Worm (Caenorhabditis elegans) whole organism, L4/young adult: Measurements from ENCODE around the gene F23H11.7.

Experiments used
- W03F9.2 ChIP-seq: fragments of 150-350 bp; optimal IDR thresholded peaks from 2 replicates; lab custom pipeline; 2014; ENCODE audit warnings: missing biosample characterization, missing genetic modification characterization
- dao-5 ChIP-seq: sonication (generic microtip); optimal IDR thresholded peaks from 2 replicates; lab custom pipeline; 2016; ENCODE audit warnings: missing genotype, missing genetic modification characterization, moderate library complexity, missing compliant biosample characterization
- him-1 ChIP-seq: sonication (generic microtip); optimal IDR thresholded peaks from 2 replicates; lab custom pipeline; 2016; ENCODE audit warnings: missing genotype, missing genetic modification reagents, missing genetic modification characterization, missing compliant biosample characterization

ce11 chrIII:919322-919721 lies at the start of gene F23H11.7:
- TF ChIP-seq him-1 (tag; lab: Kevin White, UChicago), result no peak
- TF ChIP-seq dao-5 (tag; lab: Kevin White, UChicago), result no peak
- TF ChIP-seq W03F9.2 (tag; lab: Kevin White, UChicago), result no peak
